Fruit fly (Drosophila melanogaster) whole organism, pupa: ENCODE data around the gene CG11106.

Experiments used
- CG10348 ChIP-seq: fragments of 200-800 bp; sonication (Bioruptor generic); IDR thresholded peaks from 2 replicates; pipeline ENCODE4 v1.3.6; 2022; ENCODE audit warnings: missing biosample characterization, missing genetic modification characterization
- CG12605 ChIP-seq: fragments of 200-800 bp; sonication (Bioruptor generic); IDR thresholded peaks from 2 replicates; pipeline ENCODE4 v1.3.6; 2022; ENCODE audit warnings: missing biosample characterization, missing genetic modification characterization
- CG13204 ChIP-seq: fragments of 200-800 bp; sonication (Bioruptor generic); optimal IDR thresholded peaks from 2 replicates; lab custom pipeline; 2018; ENCODE audit warnings: missing biosample characterization, mild to moderate bottlenecking, missing genetic modification characterization, moderate library complexity
- CG14655 ChIP-seq: fragments of 200-800 bp; sonication (Bioruptor generic); optimal IDR thresholded peaks from 3 replicates; lab custom pipeline; 2017; ENCODE audit warnings: mild to moderate bottlenecking, missing biosample characterization, missing genetic modification reagents, missing genetic modification characterization
- CG15710 ChIP-seq: fragments of 200-800 bp; sonication (Bioruptor generic); optimal IDR thresholded peaks from 2 replicates; lab custom pipeline; 2018; ENCODE audit warnings: missing biosample characterization, mild to moderate bottlenecking, missing genetic modification characterization, moderate library complexity
- CG17806 ChIP-seq: fragments of 200-800 bp; sonication (Bioruptor generic); optimal IDR thresholded peaks from 2 replicates; lab custom pipeline; 2018; ENCODE audit warnings: missing biosample characterization, mild to moderate bottlenecking, missing genetic modification characterization, moderate library complexity
- CG32121 ChIP-seq: fragments of 200-800 bp; sonication (Bioruptor generic); IDR thresholded peaks from 2 replicates; pipeline ENCODE4 v1.3.6; 2022; ENCODE audit warnings: missing biosample characterization, missing genetic modification characterization
- CG34367 ChIP-seq: fragments of 200-800 bp; sonication (Bioruptor generic); optimal IDR thresholded peaks from 2 replicates; lab custom pipeline; 2018; ENCODE audit warnings: missing biosample characterization, mild to moderate bottlenecking, missing genetic modification characterization
- CG4496 ChIP-seq: fragments of 200-800 bp; sonication (Bioruptor generic); IDR thresholded peaks from 3 replicates; pipeline ENCODE4 v1.3.6; 2022; ENCODE audit warnings: missing biosample characterization, missing genetic modification characterization
- CG8159 ChIP-seq: fragments of 200-800 bp; sonication (Bioruptor generic); optimal IDR thresholded peaks from 3 replicates; lab custom pipeline; 2018; ENCODE audit warnings: missing biosample characterization, mild to moderate bottlenecking, missing genetic modification characterization, moderate library complexity
- CG8301 ChIP-seq: fragments of 200-800 bp; sonication (Bioruptor generic); optimal IDR thresholded peaks from 2 replicates; lab custom pipeline; 2018; ENCODE audit warnings: missing biosample characterization, mild to moderate bottlenecking, missing genetic modification characterization
- CG9948 ChIP-seq: fragments of 200-800 bp; sonication (Bioruptor generic); optimal IDR thresholded peaks from 2 replicates; lab custom pipeline; 2018; ENCODE audit warnings: missing biosample characterization, mild to moderate bottlenecking, missing genetic modification characterization, moderate library complexity
- D1 ChIP-seq: fragments of 200-800 bp; sonication (Bioruptor generic); optimal IDR thresholded peaks from 2 replicates; lab custom pipeline; 2018; ENCODE audit warnings: missing biosample characterization, mild to moderate bottlenecking, missing genetic modification characterization, moderate library complexity
- EcR ChIP-seq: fragments of 200-800 bp; sonication (Bioruptor generic); optimal IDR thresholded peaks from 3 replicates; lab custom pipeline; 2019; ENCODE audit warnings: missing biosample characterization, missing genetic modification characterization, mild to moderate bottlenecking, moderate library complexity, missing genetic modification reagents
- Ets98B ChIP-seq: fragments of 200-800 bp; sonication (Bioruptor generic); IDR thresholded peaks from 2 replicates; pipeline ENCODE4 v1.3.6; 2022; ENCODE audit warnings: missing biosample characterization, missing genetic modification characterization
- Pif1A ChIP-seq: fragments of 200-800 bp; sonication (Bioruptor generic); optimal IDR thresholded peaks from 3 replicates; lab custom pipeline; 2016; ENCODE audit warnings: missing biosample characterization, missing genetic modification characterization
- Pif1B ChIP-seq: fragments of 200-800 bp; sonication (Bioruptor generic); optimal IDR thresholded peaks from 3 replicates; lab custom pipeline; 2016; ENCODE audit warnings: missing biosample characterization, missing genetic modification characterization
- Snoo ChIP-seq: fragments of 200-800 bp; sonication (Bioruptor generic); optimal IDR thresholded peaks from 3 replicates; lab custom pipeline; 2017; ENCODE audit warnings: missing biosample characterization, mild to moderate bottlenecking, missing genetic modification characterization, inconsistent platforms
- fd96Ca ChIP-seq: fragments of 200-800 bp; sonication (Bioruptor generic); IDR thresholded peaks from 3 replicates; pipeline ENCODE4 v1.3.6; 2022; ENCODE audit warnings: missing biosample characterization, missing genetic modification characterization
- gl ChIP-seq: fragments of 200-800 bp; sonication (Bioruptor generic); optimal IDR thresholded peaks from 2 replicates; lab custom pipeline; 2018; ENCODE audit warnings: missing biosample characterization, mild to moderate bottlenecking, missing genetic modification characterization
- rn ChIP-seq: fragments of 200-800 bp; sonication (Bioruptor generic); IDR thresholded peaks from 2 replicates; pipeline ENCODE4 v1.3.6; 2022; ENCODE audit warnings: missing biosample characterization, missing genetic modification characterization

Gene CG11106

dm6 chrX:11168958-11169357, 33.1 kb upstream of the CG11106 start, which contains the start of gene Antdh:
Gene Antdh, minus strand, starts transcription at chrX:11169058.
- TF ChIP-seq gl (tag; lab: Kevin White, UChicago) (no peak), CG4496 (0 out of 3 replicates have a peak, but pooled peaks have one; percentile 32), CG14655 (peak; percentile 34), CG8301 (peak; percentile 19)

DNA sequence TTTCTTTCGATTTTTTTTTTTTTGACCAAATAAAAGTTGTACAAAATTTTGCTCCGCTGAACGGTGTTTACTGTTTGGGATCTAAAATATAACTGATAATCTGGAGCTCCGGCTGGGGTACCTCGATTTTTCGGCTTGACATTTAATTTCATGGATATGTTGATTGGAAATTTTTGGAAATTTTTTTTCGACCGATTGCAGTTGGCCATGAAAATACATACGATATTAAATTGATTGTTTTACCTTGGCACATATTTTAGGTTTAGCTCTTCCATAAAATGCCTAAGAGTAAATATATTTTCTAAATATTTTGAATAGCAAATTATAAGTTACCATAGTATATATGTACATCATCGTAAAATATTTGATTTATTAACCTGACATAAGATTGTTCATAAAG, 31.5 kb upstream of the CG11106 start, which contains the start of gene CG1394:
Gene CG1394 (minus strand): TSS at position 101 of the 400 bp plus-strand sequence.
- TF ChIP-seq CG9948 (tag; lab: Kevin White, UChicago) = no peak

DNA sequence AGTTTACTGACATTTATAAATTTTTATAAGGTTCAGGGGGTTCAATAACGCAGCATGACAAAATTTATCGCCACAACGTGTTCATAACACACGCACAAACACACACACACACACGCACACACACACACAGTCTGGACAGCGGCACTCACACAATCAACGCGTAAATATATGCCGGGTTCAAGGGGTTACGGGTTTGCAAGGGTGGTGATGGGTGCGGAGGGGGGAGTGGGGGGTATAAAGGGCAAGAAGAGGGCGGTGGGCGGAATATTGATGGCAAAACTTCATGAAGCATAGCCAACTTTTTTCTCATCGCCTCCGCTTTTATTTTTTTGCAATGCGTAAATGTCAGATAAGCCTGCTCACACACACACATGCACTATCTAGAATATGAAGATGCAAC, 26.0 kb upstream of the CG11106 start:
- no peak for TF ChIP-seq gl (tag; lab: Kevin White, UChicago)
- no peak for TF ChIP-seq EcR (GFP tag; lab: Kevin White, UChicago)
- TF ChIP-seq Pif1A (GFP tag; lab: Kevin White, UChicago) = no peak
- no peak for TF ChIP-seq rn (GFP tag; lab: Robert Waterston, UW)
- TF ChIP-seq CG34367 (tag; lab: Kevin White, UChicago) = no peak
- TF ChIP-seq CG15710 = no peak
- no peak for TF ChIP-seq CG4496
- TF ChIP-seq CG14655 = no peak
- TF ChIP-seq CG8301 = no peak
- TF ChIP-seq CG17806 (tag; lab: Kevin White, UChicago) = no peak
- no peak for TF ChIP-seq Snoo (tag; lab: Kevin White, UChicago)
- no peak for TF ChIP-seq CG13204 (GFP tag; lab: Kevin White, UChicago)
- TF ChIP-seq CG12605 (GFP tag; lab: Robert Waterston, UW) = no peak
- no peak for TF ChIP-seq Pif1B (GFP tag; lab: Kevin White, UChicago)

- no peak for TF ChIP-seq EcR (GFP tag; lab: Kevin White, UChicago)
Measured at dm6 chrX:11182631-11183030, 19.4 kb upstream of the CG11106 start, which contains the start of gene CG15200. Gene CG15200, plus strand, starts transcription at chrX:11182931.

- TF ChIP-seq Ets98B (GFP tag; lab: Robert Waterston, UW) = no peak
- no peak for TF ChIP-seq Pif1B (GFP tag; lab: Kevin White, UChicago)
- TF ChIP-seq D1 (tag; lab: Kevin White, UChicago) = no peak
Measured at dm6 chrX:11203104-11203503, 1.1 kb downstream of the CG11106 start.

- TF ChIP-seq Snoo (tag; lab: Kevin White, UChicago) (no peak), CG14655 (no peak), CG4496 (no peak), CG34367 (tag; lab: Kevin White, UChicago) (no peak), fd96Ca (GFP tag; lab: Robert Waterston, UW) (no peak), CG8301 (no peak), Ets98B (GFP tag; lab: Robert Waterston, UW) (no peak), Pif1A (GFP tag; lab: Kevin White, UChicago) (no peak), CG32121 (GFP tag; lab: Robert Waterston, UW) (no peak), CG8159 (tag; lab: Kevin White, UChicago) (no peak), CG13204 (GFP tag; lab: Kevin White, UChicago) (no peak), Pif1B (GFP tag; lab: Kevin White, UChicago) (no peak), gl (tag; lab: Kevin White, UChicago) (no peak), rn (GFP tag; lab: Robert Waterston, UW) (no peak), D1 (tag; lab: Kevin White, UChicago) (no peak), CG15710 (no peak), CG10348 (GFP tag; lab: Robert Waterston, UW) (no peak), EcR (GFP tag; lab: Kevin White, UChicago) (no peak), CG9948 (tag; lab: Kevin White, UChicago) (no peak), CG12605 (GFP tag; lab: Robert Waterston, UW) (no peak)
Measured at dm6 chrX:11247936-11248335, 45.9 kb downstream of the CG11106 start, which contains the start of gene CG15198. Gene CG15198, plus strand, starts transcription at chrX:11248236.
